Worm (Caenorhabditis elegans) whole organism, L3 larva: ENCODE results near the gene unc-103.

ENCODE experiments used
- R02D3.7 ChIP-seq: fragments of 150-350 bp; optimal IDR thresholded peaks from 2 replicates; lab custom pipeline; 2014; ENCODE audit warnings: missing biosample characterization, missing genetic modification characterization
- ZK546.5 ChIP-seq: sonication (generic microtip); optimal IDR thresholded peaks from 2 replicates; lab custom pipeline; 2017; ENCODE audit warnings: missing biosample characterization, missing genetic modification characterization
- aly-2 ChIP-seq: fragments of 150-350 bp; optimal IDR thresholded peaks from 2 replicates; lab custom pipeline; 2014; ENCODE audit warnings: missing biosample characterization, missing genetic modification characterization
- ama-1 ChIP-seq: fragments of 150-350 bp; optimal IDR thresholded peaks from 2 replicates; lab custom pipeline; 2018
- ceh-16 ChIP-seq: sonication (generic microtip); optimal IDR thresholded peaks from 2 replicates; lab custom pipeline; 2017; ENCODE audit warnings: missing biosample characterization, missing genetic modification characterization
- ceh-28 ChIP-seq: fragments of 150-350 bp; optimal IDR thresholded peaks from 2 replicates; lab custom pipeline; 2014; ENCODE audit warnings: missing biosample characterization, missing genetic modification reagents, missing genetic modification characterization
- ceh-82 ChIP-seq: fragments of 150-350 bp; optimal IDR thresholded peaks from 2 replicates; lab custom pipeline; 2014; ENCODE audit warnings: missing biosample characterization, missing genetic modification characterization
- ceh-9 ChIP-seq: sonication (generic microtip); optimal IDR thresholded peaks from 2 replicates; lab custom pipeline; 2018; ENCODE audit warnings: missing biosample characterization, missing genetic modification characterization
- daf-12 ChIP-seq: fragments of 150-350 bp; optimal IDR thresholded peaks from 2 replicates; lab custom pipeline; 2014; ENCODE audit warnings: missing biosample characterization, missing genetic modification reagents, missing genetic modification characterization
- egl-27 ChIP-seq: sonication (generic microtip); optimal IDR thresholded peaks from 4 replicates; lab custom pipeline; 2017; ENCODE audit warnings: missing biosample characterization, missing genetic modification reagents, missing genetic modification characterization
- egl-5 ChIP-seq: fragments of 150-350 bp; optimal IDR thresholded peaks from 2 replicates; lab custom pipeline; 2017; ENCODE audit warnings: missing biosample characterization, missing genetic modification reagents, missing genetic modification characterization, inconsistent platforms
- elt-1 ChIP-seq: fragments of 150-350 bp; optimal IDR thresholded peaks from 2 replicates; lab custom pipeline; 2014; ENCODE audit warnings: missing biosample characterization, missing genetic modification characterization
- elt-2 ChIP-seq: sonication (generic microtip); optimal IDR thresholded peaks from 2 replicates; lab custom pipeline; 2016; ENCODE audit warnings: missing genetic modification reagents, mild to moderate bottlenecking, missing genetic modification characterization, missing compliant biosample characterization
- elt-3 ChIP-seq, 3 experiments: fragments of 150-350 bp in 1 of 3; sonication (generic microtip) in 2 of 3; optimal IDR thresholded peaks; 2 replicates in 2 of 3; 4 replicates in 1 of 3; lab custom pipeline; 2014 to 2017; ENCODE audit warnings: missing biosample characterization in 3 of 3, missing genetic modification characterization in 3 of 3
- eor-1 ChIP-seq, 2 experiments: fragments of 150-350 bp; optimal IDR thresholded peaks; 2 replicates each; lab custom pipeline; 2014 to 2018; ENCODE audit warnings: missing biosample characterization in 2 of 2, missing genetic modification characterization in 2 of 2
- fkh-10 ChIP-seq: sonication (generic microtip); optimal IDR thresholded peaks from 2 replicates; lab custom pipeline; 2017; ENCODE audit warnings: missing biosample characterization, missing genetic modification reagents, missing genetic modification characterization
- fkh-2 ChIP-seq: fragments of 150-350 bp; optimal IDR thresholded peaks from 2 replicates; lab custom pipeline; 2014; ENCODE audit warnings: missing biosample characterization, missing genetic modification reagents, missing genetic modification characterization
- fos-1 ChIP-seq: fragments of 150-350 bp; optimal IDR thresholded peaks from 2 replicates; lab custom pipeline; 2014; ENCODE audit warnings: missing biosample characterization, missing genetic modification characterization
- hmg-11 ChIP-seq: sonication (generic microtip); optimal IDR thresholded peaks from 2 replicates; lab custom pipeline; 2016; ENCODE audit warnings: missing genetic modification characterization, missing compliant biosample characterization
- jun-1 ChIP-seq: fragments of 150-350 bp; optimal IDR thresholded peaks from 2 replicates; lab custom pipeline; 2014; ENCODE audit warnings: missing biosample characterization, missing genetic modification reagents, missing genetic modification characterization
- lin-15B ChIP-seq: fragments of 150-350 bp; optimal IDR thresholded peaks from 2 replicates; lab custom pipeline; 2014; ENCODE audit warnings: missing biosample characterization, missing genetic modification characterization
- lin-39 ChIP-seq: fragments of 150-350 bp; optimal IDR thresholded peaks from 2 replicates; lab custom pipeline; 2018; ENCODE audit warnings: missing biosample characterization, missing genetic modification reagents, missing genetic modification characterization
- lsy-12 ChIP-seq: sonication (generic microtip); optimal IDR thresholded peaks from 2 replicates; lab custom pipeline; 2016; ENCODE audit warnings: mild to moderate bottlenecking, missing genetic modification characterization, missing compliant biosample characterization
- mdl-1 ChIP-seq: fragments of 150-350 bp; optimal IDR thresholded peaks from 2 replicates; lab custom pipeline; 2014; ENCODE audit warnings: missing biosample characterization, missing genetic modification characterization
- mml-1 ChIP-seq: fragments of 150-350 bp; sonication (generic microtip); optimal IDR thresholded peaks from 3 replicates; lab custom pipeline; 2014; ENCODE audit warnings: missing biosample characterization, missing genetic modification characterization
- nfya-1 ChIP-seq: sonication (generic microtip); optimal IDR thresholded peaks from 2 replicates; lab custom pipeline; 2017; ENCODE audit warnings: missing genetic modification characterization, mild to moderate bottlenecking, missing compliant biosample characterization, antibody characterized with exemption, moderate library complexity; ENCODE audit not compliant: insufficient read depth
- nhr-11 ChIP-seq: fragments of 150-350 bp; optimal IDR thresholded peaks from 2 replicates; lab custom pipeline; 2014; ENCODE audit warnings: missing biosample characterization, missing genetic modification characterization
- nhr-12 ChIP-seq: fragments of 150-350 bp; optimal IDR thresholded peaks from 2 replicates; lab custom pipeline; 2014; ENCODE audit warnings: missing biosample characterization, missing genetic modification characterization
- nhr-23 ChIP-seq: fragments of 150-350 bp; optimal IDR thresholded peaks from 2 replicates; lab custom pipeline; 2014; ENCODE audit warnings: missing biosample characterization, missing genetic modification reagents, missing genetic modification characterization
- nhr-237 ChIP-seq: fragments of 150-350 bp; optimal IDR thresholded peaks from 2 replicates; lab custom pipeline; 2014; ENCODE audit warnings: missing biosample characterization, missing genetic modification characterization
- nhr-25 ChIP-seq: sonication (generic microtip); optimal IDR thresholded peaks from 2 replicates; lab custom pipeline; 2017; ENCODE audit warnings: missing biosample characterization, missing genetic modification characterization
- nhr-28 ChIP-seq: fragments of 150-350 bp; optimal IDR thresholded peaks from 2 replicates; lab custom pipeline; 2014; ENCODE audit warnings: missing biosample characterization, missing genetic modification characterization
- nhr-43 ChIP-seq: sonication (generic microtip); optimal IDR thresholded peaks from 2 replicates; lab custom pipeline; 2016; ENCODE audit warnings: mild to moderate bottlenecking, missing genetic modification characterization, missing compliant biosample characterization; ENCODE audit not compliant: poor library complexity, severe bottlenecking
- nhr-67 ChIP-seq: fragments of 150-350 bp; optimal IDR thresholded peaks from 2 replicates; lab custom pipeline; 2014; ENCODE audit warnings: missing biosample characterization, missing genetic modification characterization
- nhr-76 ChIP-seq: fragments of 150-350 bp; sonication (generic microtip); optimal IDR thresholded peaks from 5 replicates; lab custom pipeline; 2014; ENCODE audit warnings: missing biosample characterization, missing genetic modification characterization
- nhr-77 ChIP-seq: fragments of 150-350 bp; optimal IDR thresholded peaks from 2 replicates; lab custom pipeline; 2014; ENCODE audit warnings: missing biosample characterization, missing genetic modification characterization
- pha-4 ChIP-seq: fragments of 150-350 bp; optimal IDR thresholded peaks from 2 replicates; lab custom pipeline; 2014; ENCODE audit warnings: missing biosample characterization, missing genetic modification reagents, missing genetic modification characterization
- pqm-1 ChIP-seq: fragments of 150-350 bp; optimal IDR thresholded peaks from 2 replicates; lab custom pipeline; 2017; ENCODE audit warnings: missing biosample characterization, missing genetic modification characterization, inconsistent platforms
- sea-2 ChIP-seq: fragments of 150-350 bp; sonication (generic microtip); optimal IDR thresholded peaks from 4 replicates; lab custom pipeline; 2014; ENCODE audit warnings: missing biosample characterization, missing genetic modification reagents, missing genetic modification characterization
- skn-1 ChIP-seq: fragments of 150-350 bp; optimal IDR thresholded peaks from 2 replicates; lab custom pipeline; 2014; ENCODE audit warnings: missing biosample characterization, missing genetic modification characterization
- snpc-4 ChIP-seq: fragments of 150-350 bp; optimal IDR thresholded peaks from 2 replicates; lab custom pipeline; 2014; ENCODE audit warnings: missing biosample characterization, missing genetic modification characterization
- tbx-2 ChIP-seq: sonication (generic microtip); optimal IDR thresholded peaks from 2 replicates; lab custom pipeline; 2016; ENCODE audit warnings: mild to moderate bottlenecking, missing genetic modification characterization, missing compliant biosample characterization
- unc-39 ChIP-seq: sonication (generic microtip); optimal IDR thresholded peaks from 4 replicates; lab custom pipeline; 2017; ENCODE audit warnings: missing biosample characterization, missing genetic modification characterization
- unc-62 ChIP-seq: fragments of 150-350 bp; sonication (generic microtip); optimal IDR thresholded peaks from 4 replicates; lab custom pipeline; 2014; ENCODE audit warnings: missing biosample characterization, missing genetic modification reagents, missing genetic modification characterization
- zag-1 ChIP-seq: fragments of 150-350 bp; optimal IDR thresholded peaks from 2 replicates; lab custom pipeline; 2014; ENCODE audit warnings: missing biosample characterization, missing genetic modification characterization
- ztf-11 ChIP-seq: fragments of 150-350 bp; optimal IDR thresholded peaks from 2 replicates; lab custom pipeline; 2014; ENCODE audit warnings: missing biosample characterization, missing genetic modification characterization
- ztf-4 ChIP-seq: fragments of 150-350 bp; optimal IDR thresholded peaks from 2 replicates; lab custom pipeline; 2014; ENCODE audit warnings: missing biosample characterization, missing genetic modification characterization

unc-103 gene

DNA sequence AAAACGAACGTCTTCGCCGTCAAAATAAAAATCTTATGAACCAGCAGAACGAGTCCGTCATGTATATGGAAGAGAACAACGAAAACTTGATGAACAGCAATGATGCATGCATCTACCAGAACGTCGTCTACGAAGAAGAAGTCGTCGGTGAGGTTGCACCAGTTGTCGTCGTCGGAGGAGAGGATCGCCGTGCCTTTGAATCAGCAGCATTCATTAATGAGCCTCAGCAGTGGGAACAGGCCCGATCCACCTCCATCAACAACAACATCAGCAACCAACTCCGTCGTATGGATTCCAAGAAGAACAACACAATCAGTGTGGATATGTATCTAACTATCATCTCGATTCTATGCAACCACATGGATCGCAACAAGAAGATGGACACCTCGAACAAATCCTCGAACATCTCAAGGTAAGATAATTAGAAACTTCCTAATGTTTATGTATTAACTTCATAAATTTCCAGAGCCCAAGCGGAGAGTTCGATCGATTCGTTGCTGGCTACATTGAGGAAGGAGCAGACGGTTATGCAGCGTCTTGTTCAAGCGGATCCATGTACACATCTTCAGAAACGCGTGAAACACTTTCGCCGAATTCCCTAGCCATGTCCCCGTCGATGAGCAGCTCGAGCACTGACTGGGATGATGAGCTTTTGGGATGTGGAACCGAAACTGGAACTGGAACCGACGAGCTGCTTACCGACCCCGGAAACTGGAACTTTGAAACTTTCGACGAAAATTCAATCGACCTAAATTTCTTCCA lies 79.3 kb downstream of the unc-103 start:
- TF ChIP-seq nhr-23 (tag; lab: Kevin White, UChicago): peak; percentile 1
- TF ChIP-seq lin-39 (tag; lab: Kevin White, UChicago): no peak
- no peak for TF ChIP-seq ceh-82 (tag; lab: Kevin White, UChicago)
- TF ChIP-seq tbx-2: no peak
- no peak for TF ChIP-seq unc-39 (tag; lab: Kevin White, UChicago)
- peak; percentile 52 for TF ChIP-seq ama-1 (lab: Kevin White, UChicago)
- TF ChIP-seq sea-2 (GFP tag; lab: Kevin White, UChicago): no peak
- TF ChIP-seq, all 47 proteins: peak for 2

DNA sequence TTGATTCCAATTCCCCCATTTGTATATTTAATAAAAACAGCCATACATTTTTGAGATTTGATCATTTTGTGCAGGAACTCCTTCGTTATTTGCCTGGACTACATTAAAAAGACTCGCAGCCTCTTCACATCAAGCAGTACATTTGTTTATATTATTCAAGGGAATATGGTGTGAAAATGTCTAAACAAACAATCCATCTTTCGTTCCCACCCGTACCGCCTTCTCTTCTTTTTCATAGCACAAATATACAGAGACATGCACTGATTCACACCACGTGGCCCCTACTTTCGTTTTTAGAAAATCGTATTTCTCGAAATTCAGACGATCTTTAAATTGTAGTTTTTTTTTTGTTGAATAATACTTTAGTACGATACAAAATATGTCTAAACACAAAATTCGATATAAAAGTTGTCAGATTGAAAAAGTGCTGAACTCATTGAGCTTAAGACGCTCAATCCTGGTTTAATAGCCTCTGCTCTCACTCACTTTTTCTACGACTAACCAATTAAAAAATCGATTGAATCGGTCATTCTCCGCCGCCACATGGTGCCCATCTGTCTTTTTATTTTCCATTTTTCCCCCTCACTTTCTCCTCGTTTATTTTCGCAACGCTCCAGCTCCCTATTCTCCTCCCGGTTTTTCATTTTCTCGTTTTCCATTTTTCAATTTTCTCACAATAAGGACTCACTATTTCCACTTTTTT lies 80.3 kb downstream of the unc-103 start:
- TF ChIP-seq daf-12 (tag; lab: Kevin White, UChicago): peak; percentile 49
- TF ChIP-seq ceh-82 (tag; lab: Kevin White, UChicago): peak; percentile 46
- TF ChIP-seq nhr-23 (tag; lab: Kevin White, UChicago): peak; percentile 60
- peak; percentile 87 for TF ChIP-seq tbx-2
- TF ChIP-seq ztf-4: peak; percentile 60
- TF ChIP-seq lin-15B (tag; lab: Kevin White, UChicago): no peak
- TF ChIP-seq nhr-76 (tag; lab: Kevin White, UChicago): no peak
- no peak for TF ChIP-seq elt-1 (tag; lab: Kevin White, UChicago)
- TF ChIP-seq hmg-11 (tag; lab: Kevin White, UChicago): peak; percentile 47
- TF ChIP-seq ceh-16 (tag; lab: Kevin White, UChicago): no peak
- TF ChIP-seq skn-1 (tag; lab: Kevin White, UChicago): no peak
- no peak for TF ChIP-seq egl-5 (tag; lab: Kevin White, UChicago)
- TF ChIP-seq aly-2 (tag; lab: Kevin White, UChicago): peak; percentile 33
- no peak for TF ChIP-seq nhr-28 (tag; lab: Kevin White, UChicago)
- TF ChIP-seq mdl-1 (tag; lab: Kevin White, UChicago): no peak
- TF ChIP-seq egl-27 (tag; lab: Kevin White, UChicago): no peak
- TF ChIP-seq fos-1 (tag; lab: Kevin White, UChicago): no peak
- TF ChIP-seq nhr-11: no peak
- TF ChIP-seq nfya-1 (tag; lab: Kevin White, UChicago): peak; percentile 56
- TF ChIP-seq ceh-28: peak; percentile 56
- TF ChIP-seq lin-39 (tag; lab: Kevin White, UChicago): no peak
- TF ChIP-seq fkh-10 (GFP tag; lab: Kevin White, UChicago): no peak
- TF ChIP-seq pqm-1 (tag; lab: Kevin White, UChicago): peak; percentile 30
- no peak for TF ChIP-seq sea-2 (GFP tag; lab: Kevin White, UChicago)
- peak; percentile 38 for TF ChIP-seq nhr-25 (tag; lab: Kevin White, UChicago)
- TF ChIP-seq unc-39 (tag; lab: Kevin White, UChicago): no peak
- no peak for TF ChIP-seq eor-1 (tag; optimal IDR thresholded peaks at IDR 0.05; lab: Kevin White, UChicago)
- no peak for TF ChIP-seq elt-3 (tag; optimal IDR thresholded peaks at IDR 0.05; lab: Kevin White, UChicago)
- no peak for TF ChIP-seq nhr-67
- TF ChIP-seq zag-1 (tag; lab: Kevin White, UChicago): no peak
- no peak for TF ChIP-seq ZK546.5 (tag; lab: Kevin White, UChicago)
- TF ChIP-seq snpc-4 (tag; lab: Kevin White, UChicago): no peak
- TF ChIP-seq ama-1 (lab: Kevin White, UChicago): peak; percentile 95
- peak; percentile 46 for TF ChIP-seq nhr-77 (tag; lab: Kevin White, UChicago)
- no peak for TF ChIP-seq fkh-2 (tag; lab: Kevin White, UChicago)
- TF ChIP-seq nhr-237 (tag; lab: Kevin White, UChicago): no peak
- no peak for TF ChIP-seq ceh-9
- peak; percentile 84 for TF ChIP-seq nhr-43 (tag; lab: Kevin White, UChicago)
- TF ChIP-seq jun-1 (tag; lab: Kevin White, UChicago): peak; percentile 34
- TF ChIP-seq R02D3.7 (tag; lab: Kevin White, UChicago): peak; percentile 31
- peak; percentile 36 for TF ChIP-seq pha-4 (tag; lab: Kevin White, UChicago)
- no peak for TF ChIP-seq nhr-12 (tag; lab: Kevin White, UChicago)
- peak; percentile 58 for TF ChIP-seq elt-2
- peak; percentile 74 for TF ChIP-seq lsy-12 (tag; lab: Kevin White, UChicago)
- no peak for TF ChIP-seq ztf-11
- no peak for TF ChIP-seq unc-62
- TF ChIP-seq mml-1 (tag; lab: Kevin White, UChicago): no peak
